Fruit fly (Drosophila melanogaster) whole organism: ENCODE data around the gene CG32271.

Experiments used
- CG8478 ChIP-seq: fragments of >200 bp; optimal IDR thresholded peaks from 2 replicates; lab custom pipeline; 2018; ENCODE audit warnings: inconsistent platforms
- Dll ChIP-seq: fragments of >200 bp; optimal IDR thresholded peaks from 2 replicates; lab custom pipeline; 2017
- EcR ChIP-seq, 2 experiments: fragments of >200 bp; optimal IDR thresholded peaks; 2 replicates each; lab custom pipeline; 2017; ENCODE audit warnings: missing biosample characterization in 2 of 2, missing genetic modification characterization in 2 of 2, missing genetic modification reagents in 2 of 2
- pan ChIP-seq: fragments of >200 bp; optimal IDR thresholded peaks from 2 replicates; lab custom pipeline; 2017
- psq ChIP-seq: fragments of >200 bp; optimal IDR thresholded peaks from 2 replicates; lab custom pipeline; 2017
- usp ChIP-seq: fragments of >200 bp; optimal IDR thresholded peaks from 2 replicates; lab custom pipeline; 2017; ENCODE audit warnings: missing biosample characterization, missing genetic modification characterization, mixed read lengths

Gene CG32271

dm6 chr3L:3166200-3166695 is 36.7 kb downstream of the CG32271 start, which contains the start of gene Asciz:
Gene Asciz, minus strand, starts transcription at chr3L:3166250.
- TF ChIP-seq psq (lab: Kevin White, UChicago) (no peak), CG8478 (lab: Kevin White, UChicago) (no peak), pan (lab: Kevin White, UChicago) (no peak), usp (GFP tag; lab: Kevin White, UChicago) (no peak), EcR (GFP tag; optimal IDR thresholded peaks at IDR 0.05; lab: Kevin White, UChicago) (no peak), Dll (no peak)

- no peak for TF ChIP-seq psq (lab: Kevin White, UChicago)
- TF ChIP-seq EcR (GFP tag; optimal IDR thresholded peaks at IDR 0.05; lab: Kevin White, UChicago), result no peak
- no peak for TF ChIP-seq usp (GFP tag; lab: Kevin White, UChicago)
- no peak for TF ChIP-seq pan (lab: Kevin White, UChicago)
- TF ChIP-seq CG8478 (lab: Kevin White, UChicago), result no peak
- no peak for TF ChIP-seq Dll
Observed at dm6 chr3L:3165399-3165798, 37.6 kb downstream of the CG32271 start.

dm6 chr3L:3164951-3165350 is 38.0 kb downstream of the CG32271 start, which contains the start of gene CG32280:
Gene CG32280, plus strand, starts transcription at chr3L:3165181.
- no peak for TF ChIP-seq Dll
- no peak for TF ChIP-seq CG8478 (lab: Kevin White, UChicago)
- no peak for TF ChIP-seq pan (lab: Kevin White, UChicago)
- TF ChIP-seq usp (GFP tag; lab: Kevin White, UChicago), result no peak
- no peak for TF ChIP-seq psq (lab: Kevin White, UChicago)
- TF ChIP-seq EcR (GFP tag; optimal IDR thresholded peaks at IDR 0.05; lab: Kevin White, UChicago), result no peak

- TF ChIP-seq usp (GFP tag; lab: Kevin White, UChicago) (no peak), CG8478 (lab: Kevin White, UChicago) (no peak), pan (lab: Kevin White, UChicago) (no peak), EcR (GFP tag; optimal IDR thresholded peaks at IDR 0.05; lab: Kevin White, UChicago) (no peak)
Observed at dm6 chr3L:3162584-3162983, 40.4 kb downstream of the CG32271 start.

- TF ChIP-seq CG8478 (lab: Kevin White, UChicago) (no peak), psq (lab: Kevin White, UChicago) (no peak), usp (GFP tag; lab: Kevin White, UChicago) (no peak), pan (lab: Kevin White, UChicago) (no peak), Dll (no peak), EcR (GFP tag; optimal IDR thresholded peaks at IDR 0.05; lab: Kevin White, UChicago) (no peak)
Observed at dm6 chr3L:3161968-3162367, 41.0 kb downstream of the CG32271 start, which contains the start of gene rasp. Gene rasp, plus strand, starts transcription at chr3L:3162180.

dm6 chr3L:3159309-3160194 is 43.4 kb downstream of the CG32271 start, which contains the start of the genes ND-30 and CG15812:
Gene ND-30, minus strand, starts transcription at chr3L:3159578.
Gene CG15812, plus strand, starts transcription at chr3L:3159991.
- TF ChIP-seq psq (lab: Kevin White, UChicago) (no peak), EcR (GFP tag; optimal IDR thresholded peaks at IDR 0.05; lab: Kevin White, UChicago) (no peak), usp (GFP tag; lab: Kevin White, UChicago) (no peak), CG8478 (lab: Kevin White, UChicago) (no peak), pan (lab: Kevin White, UChicago) (no peak), Dll (no peak)

- TF ChIP-seq Dll (no peak), psq (lab: Kevin White, UChicago) (no peak), EcR (GFP tag; optimal IDR thresholded peaks at IDR 0.05; lab: Kevin White, UChicago) (no peak), pan (lab: Kevin White, UChicago) (no peak), usp (GFP tag; lab: Kevin White, UChicago) (no peak), CG8478 (lab: Kevin White, UChicago) (no peak)
Observed at dm6 chr3L:3157651-3158050, 45.3 kb downstream of the CG32271 start.
